Worm (Caenorhabditis elegans) whole organism, early embryonic: Measurements from ENCODE around the gene K10B4.3.

Experiments
- B0310.2 ChIP-seq: sonication (generic microtip); optimal IDR thresholded peaks from 2 replicates; lab custom pipeline; 2016; ENCODE audit warnings: mild to moderate bottlenecking, missing genetic modification characterization, missing compliant biosample characterization
- F13C5.2 ChIP-seq: sonication (generic microtip); optimal IDR thresholded peaks from 2 replicates; lab custom pipeline; 2017; ENCODE audit warnings: mild to moderate bottlenecking, missing genetic modification characterization, inconsistent platforms, missing compliant biosample characterization
- ama-1 ChIP-seq: fragments of 150-350 bp; optimal IDR thresholded peaks from 2 replicates; lab custom pipeline; 2014
- ceh-13 ChIP-seq: fragments of 200-800 bp; sonication (Bioruptor generic); optimal IDR thresholded peaks from 2 replicates; lab custom pipeline; 2018; ENCODE audit warnings: mild to moderate bottlenecking, missing genetic modification characterization, missing compliant biosample characterization
- ceh-36 ChIP-seq: sonication (generic microtip); optimal IDR thresholded peaks from 2 replicates; lab custom pipeline; 2016; ENCODE audit warnings: missing genetic modification characterization, inconsistent platforms, missing compliant biosample characterization
- ets-7 ChIP-seq: sonication (generic microtip); optimal IDR thresholded peaks from 2 replicates; lab custom pipeline; 2016; ENCODE audit warnings: missing genotype, missing genetic modification characterization, missing compliant biosample characterization
- hnd-1 ChIP-seq: sonication (generic microtip); optimal IDR thresholded peaks from 2 replicates; lab custom pipeline; 2016; ENCODE audit warnings: missing genetic modification characterization, missing compliant biosample characterization
- tbx-11 ChIP-seq: fragments of 200-800 bp; sonication (Bioruptor generic); IDR thresholded peaks from 2 replicates; pipeline ENCODE4 v1.3.6; 2022; ENCODE audit warnings: missing genetic modification characterization, missing compliant biosample characterization
- tra-4 ChIP-seq: sonication (generic microtip); optimal IDR thresholded peaks from 2 replicates; lab custom pipeline; 2017; ENCODE audit warnings: missing genetic modification characterization, missing compliant biosample characterization

- no peak for TF ChIP-seq hnd-1 (tag; lab: Kevin White, UChicago)
- no peak for TF ChIP-seq tbx-11 (GFP tag; lab: Robert Waterston, UW)
- TF ChIP-seq ceh-36 (tag; lab: Kevin White, UChicago), result no peak
- no peak for TF ChIP-seq F13C5.2
- TF ChIP-seq ama-1 (lab: Kevin White, UChicago), result no peak
- no peak for TF ChIP-seq ceh-13
- TF ChIP-seq ets-7 (tag; lab: Kevin White, UChicago), result no peak
- no peak for TF ChIP-seq tra-4 (tag; lab: Kevin White, UChicago)
- TF ChIP-seq B0310.2 (tag; lab: Kevin White, UChicago), result no peak
Observed at ce11 chrII:108865-109264, 12.2 kb downstream of the K10B4.3 start, which contains the start of gene C50D2.2.
